Fruit fly (Drosophila melanogaster) whole organism, embryonic: Measurements from ENCODE around the gene MESR6.

Experiments
- Antp ChIP-seq: fragments of 200-800 bp; sonication (Bioruptor generic); optimal IDR thresholded peaks from 3 replicates; lab custom pipeline; 2016; ENCODE audit warnings: missing biosample characterization, missing genetic modification characterization
- Asciz ChIP-seq: fragments of 200-800 bp; sonication (Bioruptor generic); optimal IDR thresholded peaks from 2 replicates; lab custom pipeline; 2017; ENCODE audit warnings: missing biosample characterization, mild to moderate bottlenecking, missing genetic modification characterization, missing genetic modification reagents
- CG11398 ChIP-seq: fragments of 200-800 bp; sonication (Bioruptor generic); optimal IDR thresholded peaks from 2 replicates; lab custom pipeline; 2016; ENCODE audit warnings: missing biosample characterization, missing genetic modification characterization
- CG12391 ChIP-seq: fragments of 200-800 bp; sonication (Bioruptor generic); optimal IDR thresholded peaks from 3 replicates; lab custom pipeline; 2018; ENCODE audit warnings: missing biosample characterization, mild to moderate bottlenecking, missing genetic modification characterization, moderate library complexity
- CG15601 ChIP-seq: fragments of 200-800 bp; sonication (Bioruptor generic); optimal IDR thresholded peaks from 3 replicates; lab custom pipeline; 2019; ENCODE audit warnings: missing biosample characterization, mild to moderate bottlenecking, missing genetic modification characterization, moderate library complexity
- CG18764 ChIP-seq: fragments of 200-800 bp; sonication (Bioruptor generic); optimal IDR thresholded peaks from 3 replicates; lab custom pipeline; 2016; ENCODE audit warnings: missing biosample characterization, missing genetic modification characterization
- CG30403 ChIP-seq: fragments of 200-800 bp; sonication (Bioruptor generic); optimal IDR thresholded peaks from 3 replicates; lab custom pipeline; 2016; ENCODE audit warnings: missing biosample characterization, missing genetic modification characterization
- CG30431 ChIP-seq: fragments of 200-800 bp; sonication (Bioruptor generic); optimal IDR thresholded peaks from 2 replicates; lab custom pipeline; 2017; ENCODE audit warnings: missing biosample characterization, missing genetic modification characterization
- CG31441 ChIP-seq: fragments of 200-800 bp; sonication (Bioruptor generic); IDR thresholded peaks from 2 replicates; pipeline ENCODE4 v1.3.6; 2022; ENCODE audit warnings: missing biosample characterization, missing genetic modification characterization
- CG33557 ChIP-seq: fragments of 200-800 bp; sonication (Bioruptor generic); optimal IDR thresholded peaks from 2 replicates; lab custom pipeline; 2019; ENCODE audit warnings: missing biosample characterization, mild to moderate bottlenecking, missing genetic modification characterization, moderate library complexity
- CG4617 ChIP-seq: fragments of 200-800 bp; sonication (Bioruptor generic); optimal IDR thresholded peaks from 3 replicates; lab custom pipeline; 2016; ENCODE audit warnings: missing biosample characterization, missing genetic modification characterization, borderline replicate concordance
- CG4730 ChIP-seq: fragments of 200-800 bp; sonication (Bioruptor generic); IDR thresholded peaks from 2 replicates; pipeline ENCODE4 v1.3.6; 2022; ENCODE audit warnings: missing biosample characterization, missing genetic modification characterization
- CG4820 ChIP-seq: fragments of 200-800 bp; sonication (Bioruptor generic); optimal IDR thresholded peaks from 3 replicates; lab custom pipeline; 2016; ENCODE audit warnings: missing biosample characterization, missing genetic modification characterization
- CG5953 ChIP-seq: fragments of 200-800 bp; sonication (Bioruptor generic); IDR thresholded peaks from 2 replicates; pipeline ENCODE4 v1.3.6; 2022; ENCODE audit warnings: missing biosample characterization, missing genetic modification characterization
- CG6683 ChIP-seq: fragments of 200-800 bp; sonication (Bioruptor generic); optimal IDR thresholded peaks from 2 replicates; lab custom pipeline; 2017; ENCODE audit warnings: missing biosample characterization, mild to moderate bottlenecking, missing genetic modification characterization, missing genetic modification reagents
- CG8388 ChIP-seq: fragments of 200-800 bp; sonication (Bioruptor generic); optimal IDR thresholded peaks from 2 replicates; lab custom pipeline; 2019; ENCODE audit warnings: missing biosample characterization, mild to moderate bottlenecking, missing genetic modification characterization, moderate library complexity
- CG8944 ChIP-seq: fragments of 200-800 bp; sonication (Bioruptor generic); optimal IDR thresholded peaks from 3 replicates; lab custom pipeline; 2016; ENCODE audit warnings: missing biosample characterization, missing genetic modification characterization
- CG9437 ChIP-seq: fragments of 200-800 bp; sonication (Bioruptor generic); optimal IDR thresholded peaks from 2 replicates; lab custom pipeline; 2018; ENCODE audit warnings: missing biosample characterization, mild to moderate bottlenecking, missing genetic modification characterization
- CHES-1-like ChIP-seq: fragments of 200-800 bp; sonication (Bioruptor generic); optimal IDR thresholded peaks from 2 replicates; lab custom pipeline; 2016; ENCODE audit warnings: missing biosample characterization, missing genetic modification characterization
- ERR ChIP-seq: fragments of 200-800 bp; sonication (Bioruptor generic); optimal IDR thresholded peaks from 2 replicates; lab custom pipeline; 2016; ENCODE audit warnings: missing biosample characterization, missing genetic modification characterization
- GATAe ChIP-seq: fragments of 200-800 bp; sonication (Bioruptor generic); conservative IDR thresholded peaks from 2 replicates; pipeline ENCODE4 v1.3.6; 2022; ENCODE audit warnings: missing biosample characterization, missing genetic modification characterization
- H2.0 ChIP-seq: fragments of 200-800 bp; sonication (Bioruptor generic); IDR thresholded peaks from 2 replicates; pipeline ENCODE4 v1.3.6; 2022; ENCODE audit warnings: missing biosample characterization, missing genetic modification characterization
- Hr39 ChIP-seq: fragments of >200 bp; optimal IDR thresholded peaks from 2 replicates; lab custom pipeline; 2017
- Kr ChIP-seq: fragments of 200-800 bp; sonication (Bioruptor generic); optimal IDR thresholded peaks from 2 replicates; lab custom pipeline; 2017; ENCODE audit warnings: missing biosample characterization, mild to moderate bottlenecking, missing genetic modification characterization
- Lpt ChIP-seq: fragments of >200 bp; optimal IDR thresholded peaks from 2 replicates; lab custom pipeline; 2018; ENCODE audit warnings: missing biosample characterization, missing genetic modification characterization
- MBD-R2 ChIP-seq: fragments of 200-800 bp; sonication (Bioruptor generic); IDR thresholded peaks from 2 replicates; pipeline ENCODE4 v1.3.6; 2022; ENCODE audit warnings: missing biosample characterization, missing genetic modification characterization
- Oli ChIP-seq: fragments of 200-800 bp; sonication (Bioruptor generic); optimal IDR thresholded peaks from 2 replicates; lab custom pipeline; 2018; ENCODE audit warnings: missing biosample characterization, mild to moderate bottlenecking, missing genetic modification characterization, moderate library complexity
- Ptx1 ChIP-seq: fragments of 200-800 bp; sonication (Bioruptor generic); IDR thresholded peaks from 2 replicates; pipeline ENCODE4 v1.3.6; 2022; ENCODE audit warnings: missing biosample characterization, missing genetic modification characterization
- Rx ChIP-seq: fragments of 200-800 bp; sonication (Bioruptor generic); IDR thresholded peaks from 2 replicates; pipeline ENCODE4 v1.3.6; 2022; ENCODE audit warnings: missing biosample characterization, missing genetic modification characterization
- Trl ChIP-seq, 3 experiments: fragments of >200 bp in 2 of 3; fragments of 200-800 bp in 1 of 3; sonication (Bioruptor generic) in 1 of 3; optimal IDR thresholded peaks; 2 replicates in 1 of 3; 3 replicates in 2 of 3; lab custom pipeline; 2016 to 2017; ENCODE audit warnings: missing biosample characterization in 1 of 3, missing genetic modification characterization in 1 of 3
- Usf ChIP-seq: fragments of 200-800 bp; sonication (Bioruptor generic); optimal IDR thresholded peaks from 2 replicates; lab custom pipeline; 2017; ENCODE audit warnings: missing genotype, missing biosample characterization, missing genetic modification characterization
- ase ChIP-seq: fragments of 200-800 bp; sonication (Bioruptor generic); IDR thresholded peaks from 3 replicates; pipeline ENCODE4 v1.3.6; 2022; ENCODE audit warnings: missing biosample characterization, missing genetic modification characterization
- cad ChIP-seq: fragments of >200 bp; optimal IDR thresholded peaks from 2 replicates; lab custom pipeline; 2017; ENCODE audit warnings: missing biosample characterization, missing genetic modification characterization
- cg ChIP-seq: fragments of 200-800 bp; sonication (Bioruptor generic); optimal IDR thresholded peaks from 3 replicates; lab custom pipeline; 2019; ENCODE audit warnings: missing biosample characterization, mild to moderate bottlenecking, missing genetic modification characterization, moderate library complexity
- dmrt99B ChIP-seq: fragments of 200-800 bp; sonication (Bioruptor generic); optimal IDR thresholded peaks from 2 replicates; lab custom pipeline; 2018; ENCODE audit warnings: missing biosample characterization, mild to moderate bottlenecking, missing genetic modification characterization, moderate library complexity
- ems ChIP-seq: fragments of 200-800 bp; sonication (Bioruptor generic); optimal IDR thresholded peaks from 3 replicates; lab custom pipeline; 2016; ENCODE audit warnings: missing biosample characterization, missing genetic modification characterization
- eve ChIP-seq, 2 experiments: fragments of >200 bp; optimal IDR thresholded peaks; 2 replicates each; lab custom pipeline; 2017; ENCODE audit warnings: missing biosample characterization in 2 of 2, missing genetic modification characterization in 2 of 2
- fd96Cb ChIP-seq: fragments of 200-800 bp; sonication (Bioruptor generic); optimal IDR thresholded peaks from 2 replicates; lab custom pipeline; 2018; ENCODE audit warnings: missing biosample characterization, mild to moderate bottlenecking, missing genetic modification characterization, moderate library complexity
- hbn ChIP-seq: fragments of 200-800 bp; sonication (Bioruptor generic); IDR thresholded peaks from 2 replicates; pipeline ENCODE4 v1.3.6; 2022; ENCODE audit warnings: missing biosample characterization, missing genetic modification characterization; ENCODE audit not compliant: partially characterized antibody
- lola ChIP-seq, 3 experiments: fragments of >200 bp in 2 of 3; fragments of 200-800 bp in 1 of 3; sonication (Bioruptor generic) in 1 of 3; optimal IDR thresholded peaks; 2 replicates each; lab custom pipeline; 2017 to 2019; ENCODE audit warnings: missing biosample characterization in 3 of 3, missing genetic modification characterization in 3 of 3, mild to moderate bottlenecking in 1 of 3, moderate library complexity in 1 of 3
- mld ChIP-seq: fragments of 200-800 bp; sonication (Bioruptor generic); IDR thresholded peaks from 3 replicates; pipeline ENCODE4 v1.3.6; 2022; ENCODE audit warnings: missing biosample characterization, missing genetic modification characterization; ENCODE audit not compliant: partially characterized antibody
- repo ChIP-seq: fragments of 200-800 bp; sonication (Bioruptor generic); optimal IDR thresholded peaks from 2 replicates; lab custom pipeline; 2016; ENCODE audit warnings: missing biosample characterization, missing genetic modification characterization
- sc ChIP-seq, 3 experiments: fragments of >200 bp in 2 of 3; fragments of 200-800 bp in 1 of 3; sonication (Bioruptor generic) in 1 of 3; optimal IDR thresholded peaks; 2 replicates in 2 of 3; 3 replicates in 1 of 3; lab custom pipeline; 2017; ENCODE audit warnings: mild to moderate bottlenecking in 1 of 3, missing biosample characterization in 1 of 3, missing genetic modification characterization in 1 of 3, missing genetic modification reagents in 1 of 3
- sens ChIP-seq: fragments of 200-800 bp; sonication (Bioruptor generic); peaks from one replicate; lab custom pipeline; 2016; ENCODE audit warnings: missing biosample characterization, missing genetic modification characterization
- sens-2 ChIP-seq: fragments of 200-800 bp; sonication (Bioruptor generic); IDR thresholded peaks from 2 replicates; pipeline ENCODE4 v1.3.6; 2022; ENCODE audit warnings: missing biosample characterization, missing genetic modification characterization
- slou ChIP-seq: fragments of 200-800 bp; sonication (Bioruptor generic); optimal IDR thresholded peaks from 3 replicates; lab custom pipeline; 2016; ENCODE audit warnings: missing biosample characterization, missing genetic modification characterization
- sob ChIP-seq: fragments of 200-800 bp; sonication (Bioruptor generic); IDR thresholded peaks from 2 replicates; pipeline ENCODE4 v1.3.6; 2022; ENCODE audit warnings: missing biosample characterization, missing genetic modification characterization
- zf30C ChIP-seq: fragments of 200-800 bp; sonication (Bioruptor generic); optimal IDR thresholded peaks from 3 replicates; lab custom pipeline; 2018; ENCODE audit warnings: missing biosample characterization, mild to moderate bottlenecking, missing genetic modification characterization
- zfh1 ChIP-seq: fragments of 200-800 bp; sonication (Bioruptor generic); IDR thresholded peaks from 3 replicates; pipeline ENCODE4 v1.3.6; 2022; ENCODE audit warnings: missing biosample characterization, missing genetic modification characterization
- zfh2 ChIP-seq: fragments of 200-800 bp; sonication (Bioruptor generic); optimal IDR thresholded peaks from 2 replicates; lab custom pipeline; 2016; ENCODE audit warnings: missing biosample characterization, missing genetic modification characterization

Gene MESR6

DNA sequence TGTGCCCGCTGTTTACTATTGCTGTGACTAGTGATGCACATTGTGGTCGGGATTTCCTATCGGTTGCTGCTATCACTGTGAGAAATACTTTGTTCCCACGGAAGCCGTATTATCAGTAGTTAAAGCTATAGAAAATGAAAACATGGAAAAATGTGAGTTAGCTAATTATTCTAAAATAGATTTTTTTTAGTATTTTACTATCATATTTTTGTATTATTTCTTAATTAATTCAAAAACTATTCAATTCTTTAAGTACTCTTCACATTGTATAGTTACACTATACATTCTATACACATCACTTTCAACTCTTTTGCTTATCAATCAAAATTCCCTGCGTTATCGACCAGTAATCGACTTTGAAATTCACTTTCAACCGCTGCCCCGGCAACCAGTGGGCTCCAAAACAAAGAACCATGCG, 5.2 kb downstream of the MESR6 start, which contains the start of the genes Naxd and CG14079 (continued):
- no peak for TF ChIP-seq slou (GFP tag; lab: Kevin White, UChicago)
- peak; percentile 41 for TF ChIP-seq Antp (GFP tag; lab: Kevin White, UChicago)
- TF ChIP-seq Trl (optimal IDR thresholded peaks at IDR 0.05; lab: Kevin White, UChicago): no peak
- TF ChIP-seq Trl (GFP tag; optimal IDR thresholded peaks at IDR 0.05; lab: Kevin White, UChicago): peak; percentile 26
- TF ChIP-seq dmrt99B (tag; lab: Kevin White, UChicago): peak; percentile 70
- TF ChIP-seq CG5953: peak; percentile 61; the same call in 1 of the 2 replicates
- peak; percentile 64 for TF ChIP-seq CG30431
- TF ChIP-seq CG18764 (GFP tag; lab: Kevin White, UChicago): peak; percentile 15
- TF ChIP-seq Usf (GFP tag; lab: Kevin White, UChicago): peak; percentile 37
- peak; percentile 40 for TF ChIP-seq CG9437 (GFP tag; lab: Kevin White, UChicago)
- no peak for TF ChIP-seq eve (GFP tag; optimal IDR thresholded peaks at IDR 0.05; lab: Kevin White, UChicago)
- TF ChIP-seq Lpt: no peak
- peak in 1 of 3 experiments; percentile 58 for TF ChIP-seq lola (GFP tag; optimal IDR thresholded peaks at IDR 0.05; lab: Kevin White, UChicago)
- TF ChIP-seq CG15601 (tag; lab: Kevin White, UChicago): peak; percentile 100
- peak; percentile 70 for TF ChIP-seq ase (GFP tag; lab: Robert Waterston, UW)
- TF ChIP-seq hbn (GFP tag; lab: Robert Waterston, UW): no peak
- peak; percentile 49; the same call in 1 of the 2 replicates for TF ChIP-seq sob
- no peak for TF ChIP-seq Kr (GFP tag; lab: Kevin White, UChicago)
- TF ChIP-seq MBD-R2: peak; percentile 67
- peak; percentile 87 for TF ChIP-seq Ptx1
- TF ChIP-seq CG4730 (GFP tag; lab: Robert Waterston, UW): peak; percentile 42; the same call in 1 of the 2 replicates
- TF ChIP-seq repo (GFP tag; lab: Kevin White, UChicago): no peak
- TF ChIP-seq CG12391 (tag; lab: Kevin White, UChicago): peak; percentile 81
- no peak for TF ChIP-seq CG11398 (GFP tag; lab: Kevin White, UChicago)
- TF ChIP-seq Asciz: no peak
- peak; percentile 46 for TF ChIP-seq CG4617 (GFP tag; lab: Kevin White, UChicago)
- TF ChIP-seq CG6683 (GFP tag; lab: Kevin White, UChicago): no peak
- peak; percentile 74 for TF ChIP-seq zf30C
- peak; percentile 62 for TF ChIP-seq Oli (tag; lab: Kevin White, UChicago)
- TF ChIP-seq sens: peak; percentile 79
- peak; percentile 26 for TF ChIP-seq fd96Cb (tag; lab: Kevin White, UChicago)
- peak; percentile 77 for TF ChIP-seq H2.0 (GFP tag; lab: Robert Waterston, UW)
- peak; percentile 42 for TF ChIP-seq zfh2 (GFP tag; lab: Kevin White, UChicago)
- TF ChIP-seq Rx (GFP tag; lab: Robert Waterston, UW): 0 out of 2 replicates have a peak, but pooled peaks have one; percentile 15
- peak; percentile 27 for TF ChIP-seq CG33557 (GFP tag; lab: Kevin White, UChicago)
- no peak for TF ChIP-seq sc (optimal IDR thresholded peaks at IDR 0.05; lab: Kevin White, UChicago)
- TF ChIP-seq sc (GFP tag; optimal IDR thresholded peaks at IDR 0.05; lab: Kevin White, UChicago): peak; percentile 15
- TF ChIP-seq CG8388 (GFP tag; lab: Kevin White, UChicago): peak; percentile 66
- TF ChIP-seq CG31441 (GFP tag; lab: Robert Waterston, UW): peak; percentile 62
- no peak for TF ChIP-seq Hr39
- no peak; the same call in 1 of the 2 replicates for TF ChIP-seq GATAe (GFP tag; lab: Robert Waterston, UW)
- TF ChIP-seq ems (GFP tag; lab: Kevin White, UChicago): no peak
- peak; percentile 24 for TF ChIP-seq CHES-1-like (GFP tag; lab: Kevin White, UChicago)
- peak; percentile 73 for TF ChIP-seq CG30403 (GFP tag; lab: Kevin White, UChicago)
- no peak for TF ChIP-seq mld (GFP tag; lab: Robert Waterston, UW)
- no peak for TF ChIP-seq cad (GFP tag; lab: Kevin White, UChicago)
- peak; percentile 18 for TF ChIP-seq CG8944 (GFP tag; lab: Kevin White, UChicago)
- TF ChIP-seq ERR (GFP tag; lab: Kevin White, UChicago): no peak
- TF ChIP-seq sens-2 (GFP tag; lab: Robert Waterston, UW): peak; percentile 22; the same call in 1 of the 2 replicates
- peak; percentile 48 for TF ChIP-seq CG4820
- TF ChIP-seq cg: no peak
- TF ChIP-seq zfh1 (GFP tag; lab: Robert Waterston, UW): peak; percentile 55; the same call in 2 of the 3 replicates
